Fruit fly (Drosophila melanogaster) whole organism, wandering third instar larva: ENCODE measurements around the gene CG10996.

ENCODE experiments used
- Abd-B ChIP-seq: fragments of >200 bp; optimal IDR thresholded peaks from 2 replicates; lab custom pipeline; 2017; ENCODE audit warnings: missing biosample characterization, missing genetic modification characterization
- CG32264 ChIP-seq: fragments of 200-800 bp; sonication (Bioruptor generic); optimal IDR thresholded peaks from 2 replicates; lab custom pipeline; 2016; ENCODE audit warnings: missing biosample characterization, missing genetic modification characterization
- CG9705 ChIP-seq: fragments of 200-800 bp; sonication (Bioruptor generic); optimal IDR thresholded peaks from 2 replicates; lab custom pipeline; 2018; ENCODE audit warnings: missing biosample characterization, mild to moderate bottlenecking, missing genetic modification characterization
- CrebA ChIP-seq: fragments of 200-800 bp; sonication (Bioruptor generic); optimal IDR thresholded peaks from 2 replicates; lab custom pipeline; 2016; ENCODE audit warnings: missing biosample characterization, mild to moderate bottlenecking, missing genetic modification characterization, borderline replicate concordance
- Dfd ChIP-seq: fragments of >200 bp; optimal IDR thresholded peaks from 2 replicates; lab custom pipeline; 2017; ENCODE audit warnings: missing biosample characterization, missing genetic modification characterization
- Dif ChIP-seq: fragments of 200-275, 200-300 bp; sonication (Bioruptor generic); optimal IDR thresholded peaks from 2 replicates; lab custom pipeline; 2018; ENCODE audit warnings: missing biosample characterization, missing genetic modification characterization; ENCODE audit not compliant: partially characterized antibody
- GATAd ChIP-seq: sonication (Bioruptor generic); optimal IDR thresholded peaks from 2 replicates; lab custom pipeline; 2016; ENCODE audit warnings: missing biosample characterization, missing genetic modification characterization
- HLH106 ChIP-seq: fragments of 200-800 bp; optimal IDR thresholded peaks from 3 replicates; lab custom pipeline; 2019; ENCODE audit warnings: missing biosample characterization, mild to moderate bottlenecking, missing genetic modification characterization, moderate library complexity
- Hr78 ChIP-seq: fragments of >200 bp; optimal IDR thresholded peaks from 2 replicates; lab custom pipeline; 2017; ENCODE audit warnings: missing biosample characterization, missing genetic modification characterization
- Hr83 ChIP-seq: fragments of 200-300 bp; sonication (Bioruptor generic); optimal IDR thresholded peaks from 2 replicates; lab custom pipeline; 2016; ENCODE audit warnings: missing biosample characterization, mild to moderate bottlenecking, missing genetic modification characterization, moderate library complexity; ENCODE audit not compliant: poor library complexity, severe bottlenecking
- Jra ChIP-seq: sonication (Bioruptor generic); optimal IDR thresholded peaks from 2 replicates; lab custom pipeline; 2016; ENCODE audit warnings: missing biosample characterization, missing genetic modification characterization
- Mio ChIP-seq: sonication (Bioruptor generic); optimal IDR thresholded peaks from 2 replicates; lab custom pipeline; 2016; ENCODE audit warnings: missing biosample characterization, missing genetic modification characterization
- Myc ChIP-seq: fragments of >200 bp; optimal IDR thresholded peaks from 2 replicates; lab custom pipeline; 2017
- OdsH ChIP-seq: fragments of 200-800 bp; sonication (Bioruptor generic); optimal IDR thresholded peaks from 2 replicates; lab custom pipeline; 2016; ENCODE audit warnings: missing biosample characterization, mild to moderate bottlenecking, missing genetic modification characterization
- Rel ChIP-seq, 2 experiments: fragments of 200-800 bp; sonication (Bioruptor generic) in 1 of 2; optimal IDR thresholded peaks; 2 replicates in 1 of 2; 3 replicates in 1 of 2; lab custom pipeline; 2016 to 2019; ENCODE audit warnings: mild to moderate bottlenecking in 2 of 2, missing biosample characterization in 2 of 2, missing genetic modification characterization in 2 of 2, moderate library complexity in 1 of 2
- br ChIP-seq: fragments of 200-800 bp; sonication (Bioruptor generic); optimal IDR thresholded peaks from 2 replicates; lab custom pipeline; 2016; ENCODE audit warnings: missing biosample characterization, missing genetic modification characterization
- dl ChIP-seq, 2 experiments: fragments of 175-275, 200-275 bp in 1 of 2; fragments of 200-275 bp in 1 of 2; sonication (Bioruptor generic); optimal IDR thresholded peaks; lab custom pipeline; 2018; ENCODE audit warnings: mild to moderate bottlenecking in 2 of 2, missing biosample characterization in 2 of 2, missing genetic modification characterization in 2 of 2, moderate library complexity in 2 of 2; ENCODE audit not compliant: partially characterized antibody in 2 of 2, insufficient read depth in 1 of 2
- dmrt93B ChIP-seq: fragments of 200-800 bp; sonication (Bioruptor generic); optimal IDR thresholded peaks from 2 replicates; lab custom pipeline; 2018; ENCODE audit warnings: missing biosample characterization, mild to moderate bottlenecking, missing genetic modification characterization
- dsf ChIP-seq: sonication (Bioruptor generic); optimal IDR thresholded peaks from 2 replicates; lab custom pipeline; 2016; ENCODE audit warnings: missing biosample characterization, missing genetic modification characterization, borderline replicate concordance
- ey ChIP-seq: fragments of 200-800 bp; sonication (Bioruptor generic); optimal IDR thresholded peaks from 2 replicates; lab custom pipeline; 2016; ENCODE audit warnings: missing biosample characterization, missing genetic modification characterization
- foxo ChIP-seq, 2 experiments: fragments of 200-800 bp; sonication (Bioruptor generic); optimal IDR thresholded peaks; 2 replicates in 1 of 2; 3 replicates in 1 of 2; lab custom pipeline; 2016 to 2017; ENCODE audit warnings: missing biosample characterization in 2 of 2, missing genetic modification characterization in 2 of 2
- fru ChIP-seq: fragments of 200-800 bp; sonication (Bioruptor generic); optimal IDR thresholded peaks from 3 replicates; lab custom pipeline; 2016; ENCODE audit warnings: missing biosample characterization, mild to moderate bottlenecking, missing genetic modification characterization
- h ChIP-seq: fragments of 200-800 bp; sonication (Bioruptor generic); optimal IDR thresholded peaks from 3 replicates; lab custom pipeline; 2016; ENCODE audit warnings: missing biosample characterization, mild to moderate bottlenecking, missing genetic modification characterization
- lola ChIP-seq: fragments of >200 bp; optimal IDR thresholded peaks from 2 replicates; lab custom pipeline; 2017; ENCODE audit warnings: missing biosample characterization, missing genetic modification characterization
- pan ChIP-seq: fragments of >200 bp; optimal IDR thresholded peaks from 2 replicates; lab custom pipeline; 2017
- psq ChIP-seq: fragments of 200-800 bp; sonication (Bioruptor generic); optimal IDR thresholded peaks from 3 replicates; lab custom pipeline; 2017; ENCODE audit warnings: missing biosample characterization, mild to moderate bottlenecking, missing genetic modification characterization, moderate library complexity
- rgr ChIP-seq: fragments of 200-800 bp; sonication (Bioruptor generic); optimal IDR thresholded peaks from 3 replicates; lab custom pipeline; 2016; ENCODE audit warnings: missing biosample characterization, mild to moderate bottlenecking, missing genetic modification characterization
- sv ChIP-seq: fragments of 200-800 bp; sonication (Bioruptor generic); optimal IDR thresholded peaks from 3 replicates; lab custom pipeline; 2016; ENCODE audit warnings: missing biosample characterization, missing genetic modification characterization
- tai ChIP-seq: sonication (Bioruptor generic); optimal IDR thresholded peaks from 2 replicates; lab custom pipeline; 2016; ENCODE audit warnings: missing biosample characterization, missing genetic modification characterization
- usp ChIP-seq: fragments of >200 bp; optimal IDR thresholded peaks from 2 replicates; lab custom pipeline; 2017; ENCODE audit warnings: missing biosample characterization, missing genetic modification characterization

Gene CG10996

DNA sequence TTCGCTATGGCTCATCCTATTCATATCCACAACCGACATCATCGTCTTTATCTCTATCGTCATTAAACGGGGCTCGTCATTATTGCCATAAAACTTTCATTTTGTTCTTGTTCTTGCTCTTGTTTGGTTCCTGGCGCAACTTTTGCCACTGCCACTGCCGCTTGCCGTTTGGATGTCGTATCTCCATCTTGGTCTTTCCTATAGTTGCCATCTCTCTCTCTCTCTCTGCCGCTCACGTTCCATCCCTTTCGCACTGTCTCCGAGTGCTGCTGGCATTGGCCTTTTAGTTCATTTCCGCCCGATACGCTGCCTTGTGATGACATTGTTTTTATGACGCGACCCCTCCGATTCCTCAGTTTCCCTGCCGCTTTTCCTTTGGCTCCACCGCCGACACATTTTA lies 5.0 kb downstream of the CG10996 start:
- TF ChIP-seq rgr (GFP tag; lab: Kevin White, UChicago): no peak
- no peak for TF ChIP-seq dl (GFP tag; optimal IDR thresholded peaks at IDR 0.05; lab: Kevin White, UChicago; ENCODE audit: insufficient read depth in 1 of 2, partially characterized antibody in 2 of 2)
- no peak for TF ChIP-seq br (GFP tag; lab: Kevin White, UChicago)
- TF ChIP-seq Mio (GFP tag; lab: Kevin White, UChicago): no peak
- no peak for TF ChIP-seq foxo (GFP tag; optimal IDR thresholded peaks at IDR 0.05; lab: Kevin White, UChicago)
- no peak for TF ChIP-seq h (GFP tag; lab: Kevin White, UChicago)
- no peak for TF ChIP-seq CrebA
- TF ChIP-seq fru (GFP tag; lab: Kevin White, UChicago): no peak
- no peak for TF ChIP-seq OdsH (GFP tag; lab: Kevin White, UChicago)

DNA sequence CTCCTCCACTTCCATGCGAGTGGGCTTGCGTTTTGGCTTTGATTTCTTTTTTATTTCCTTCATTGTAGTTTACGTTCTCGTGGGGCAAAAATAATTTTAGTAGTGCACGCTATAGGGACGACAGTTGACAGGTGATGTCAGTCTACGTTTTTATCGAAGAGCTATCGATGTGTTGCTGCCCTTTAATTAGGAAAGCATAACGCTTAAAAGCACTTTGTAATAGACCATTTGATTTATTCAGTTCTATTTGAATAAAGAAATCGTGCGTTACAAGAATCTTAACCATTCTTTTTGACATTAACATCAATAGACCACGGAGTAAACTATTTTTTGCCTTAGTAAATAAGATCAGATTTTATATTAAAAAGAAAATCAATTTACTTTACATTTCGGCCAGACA lies 6.4 kb downstream of the CG10996 start, which contains the start of gene CG10993:
Gene CG10993 (minus strand): TSS at position 101 of the 400 bp plus-strand sequence.
- no peak for TF ChIP-seq CG32264 (GFP tag; lab: Kevin White, UChicago)
- TF ChIP-seq Myc (lab: Kevin White, UChicago): no peak
- TF ChIP-seq lola: no peak
- TF ChIP-seq pan (lab: Kevin White, UChicago): no peak
- no peak for TF ChIP-seq usp (GFP tag; lab: Kevin White, UChicago)
- no peak for TF ChIP-seq sv
- no peak for TF ChIP-seq tai
- TF ChIP-seq Hr78 (GFP tag; lab: Kevin White, UChicago): no peak
- no peak for TF ChIP-seq Abd-B (GFP tag; lab: Kevin White, UChicago)
- TF ChIP-seq Jra: no peak
- TF ChIP-seq dsf (GFP tag; lab: Kevin White, UChicago): no peak
- TF ChIP-seq CG9705 (GFP tag; lab: Kevin White, UChicago): no peak
- TF ChIP-seq Dif: no peak
- no peak for TF ChIP-seq GATAd (GFP tag; lab: Kevin White, UChicago)
- TF ChIP-seq psq (GFP tag; lab: Kevin White, UChicago): no peak
- no peak for TF ChIP-seq HLH106 (tag; lab: Kevin White, UChicago)
- TF ChIP-seq, all 38 proteins: peak for 0

- peak; percentile 2 for TF ChIP-seq rgr (GFP tag; lab: Kevin White, UChicago)
- TF ChIP-seq foxo (GFP tag; optimal IDR thresholded peaks at IDR 0.05; lab: Kevin White, UChicago): peak in 1 of 2 experiments; percentile 3
- no peak for TF ChIP-seq tai
- peak; percentile 9 for TF ChIP-seq ey (GFP tag; lab: Kevin White, UChicago)
- no peak for TF ChIP-seq pan (lab: Kevin White, UChicago)
- TF ChIP-seq, all 38 proteins: peak for 3
Observed at dm6 chrX:13788973-13789682, 8.3 kb downstream of the CG10996 start.

DNA sequence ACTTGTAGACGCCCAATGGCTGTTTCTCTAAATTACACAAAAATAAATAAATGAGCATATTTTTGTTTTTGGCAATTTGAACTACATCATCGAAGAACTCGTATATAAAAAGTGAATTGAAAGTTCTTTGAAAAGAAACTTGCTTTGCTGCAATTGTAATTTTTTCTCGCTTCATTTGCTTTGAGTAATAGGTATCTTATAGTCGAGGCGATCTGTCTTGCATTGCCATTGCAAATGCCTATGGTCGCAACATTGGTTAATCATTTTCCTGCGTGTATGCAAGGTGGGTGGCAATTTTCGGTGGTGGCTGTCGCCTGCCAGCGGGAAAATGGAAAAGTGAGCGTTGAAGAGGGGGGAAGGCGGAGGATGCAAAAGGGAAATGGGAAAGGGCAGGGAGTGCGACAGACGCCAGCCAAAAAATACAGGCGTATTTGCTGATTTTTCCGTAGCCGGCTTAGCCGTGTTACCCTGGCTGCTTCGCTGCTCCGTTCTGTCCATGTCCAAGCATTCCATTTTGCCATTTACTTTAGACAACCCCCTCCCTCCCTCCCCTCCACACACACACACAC lies 10.1 kb downstream of the CG10996 start:
- no peak for TF ChIP-seq br (GFP tag; lab: Kevin White, UChicago)
- TF ChIP-seq CG9705 (GFP tag; lab: Kevin White, UChicago): no peak
- no peak for TF ChIP-seq sv
- no peak for TF ChIP-seq Dfd
- no peak for TF ChIP-seq foxo (GFP tag; optimal IDR thresholded peaks at IDR 0.05; lab: Kevin White, UChicago)
- no peak for TF ChIP-seq CG32264 (GFP tag; lab: Kevin White, UChicago)
- TF ChIP-seq Rel (GFP tag; optimal IDR thresholded peaks at IDR 0.05; lab: Kevin White, UChicago): no peak
- TF ChIP-seq Rel (tag; optimal IDR thresholded peaks at IDR 0.05; lab: Kevin White, UChicago): no peak
- TF ChIP-seq dsf (GFP tag; lab: Kevin White, UChicago): no peak
- no peak for TF ChIP-seq CrebA
- no peak for TF ChIP-seq lola
- no peak for TF ChIP-seq Hr83
- no peak for TF ChIP-seq Abd-B (GFP tag; lab: Kevin White, UChicago)
- TF ChIP-seq dmrt93B (GFP tag; lab: Kevin White, UChicago): no peak
